Worm (Caenorhabditis elegans) whole organism, midembryonic: ENCODE data around the gene rog-1.
A peak's percentile ranks its signal among the peaks of the same experiment; 100 is the strongest.

Experiments
- T22C8.4 ChIP-seq: fragments of 200-800 bp; sonication (Bioruptor generic); IDR thresholded peaks from 2 replicates; pipeline ENCODE4 v1.3.6; 2022; ENCODE audit warnings: missing genetic modification characterization, missing compliant biosample characterization
- cog-1 ChIP-seq: sonication (generic microtip); optimal IDR thresholded peaks from 2 replicates; lab custom pipeline; 2016; ENCODE audit warnings: missing genetic modification characterization, missing compliant biosample characterization
- flt-1 ChIP-seq: fragments of 200-800 bp; sonication (Bioruptor generic); IDR thresholded peaks from 2 replicates; pipeline ENCODE4 v1.3.6; 2022; ENCODE audit warnings: missing genetic modification characterization, missing compliant biosample characterization
- klf-2 ChIP-seq: fragments of 200-800 bp; sonication (Bioruptor generic); conservative IDR thresholded peaks from 2 replicates; pipeline ENCODE4 v1.3.6; 2022; ENCODE audit warnings: missing genetic modification reagents, missing genetic modification characterization, missing compliant biosample characterization
- med-1 ChIP-seq: sonication (generic microtip); optimal IDR thresholded peaks from 2 replicates; lab custom pipeline; 2017; ENCODE audit warnings: missing genetic modification characterization, mild to moderate bottlenecking, missing compliant biosample characterization, antibody characterized with exemption, missing genetic modification reagents; ENCODE audit not compliant: insufficient read depth
- ref-1 ChIP-seq: fragments of 200-800 bp; sonication (Bioruptor generic); conservative IDR thresholded peaks from 2 replicates; pipeline ENCODE4 v1.3.6; 2022; ENCODE audit warnings: missing genetic modification reagents, missing genetic modification characterization, missing compliant biosample characterization
- tab-1 ChIP-seq: fragments of 200-800 bp; sonication (Bioruptor generic); IDR thresholded peaks from 2 replicates; pipeline ENCODE4 v1.3.6; 2022; ENCODE audit warnings: missing genetic modification characterization, missing compliant biosample characterization
- ztf-23 ChIP-seq: fragments of 200-800 bp; sonication (Bioruptor generic); IDR thresholded peaks from 2 replicates; pipeline ENCODE4 v1.3.6; 2022; ENCODE audit warnings: missing genetic modification reagents, missing genetic modification characterization, missing compliant biosample characterization
- ztf-29 ChIP-seq: fragments of 200-800 bp; sonication (Bioruptor generic); IDR thresholded peaks from 2 replicates; pipeline ENCODE4 v1.3.6; 2022; ENCODE audit warnings: missing genetic modification reagents, missing genetic modification characterization, missing compliant biosample characterization

The rog-1 gene

DNA sequence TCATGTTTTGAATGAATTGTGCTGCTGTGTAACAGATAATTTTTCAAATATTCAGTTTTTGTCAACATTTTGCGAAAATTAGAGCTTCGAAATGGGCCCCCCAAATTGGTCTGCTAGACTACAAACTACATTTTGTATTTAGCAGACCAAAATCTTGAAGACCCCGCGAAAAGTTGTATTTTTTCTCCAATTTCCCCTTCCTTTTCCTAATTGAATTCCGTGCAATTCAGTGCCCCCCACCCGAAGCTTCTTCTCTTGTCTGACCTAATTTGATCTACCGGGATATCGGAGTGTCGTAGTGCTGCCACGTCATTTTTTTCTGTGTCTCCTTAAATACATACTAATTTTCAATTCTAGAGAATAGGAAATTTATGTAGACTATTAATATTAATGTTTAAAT lies 50.8 kb downstream of the rog-1 start:
- TF ChIP-seq med-1 (GFP tag; lab: Kevin White, UChicago) (no peak), klf-2 (GFP tag; lab: Robert Waterston, UW) (no peak), ztf-23 (GFP tag; lab: Robert Waterston, UW) (no peak), ref-1 (GFP tag; lab: Robert Waterston, UW) (no peak), flt-1 (GFP tag; lab: Robert Waterston, UW) (no peak), tab-1 (no peak), cog-1 (tag; lab: Kevin White, UChicago) (no peak), T22C8.4 (GFP tag; lab: Robert Waterston, UW) (no peak), ztf-29 (GFP tag; lab: Robert Waterston, UW) (no peak)

ce11 chrII:1323190-1323651 lies 51.6 kb downstream of the rog-1 start:
- TF ChIP-seq ref-1 (GFP tag; lab: Robert Waterston, UW) (no peak), tab-1 (no peak), ztf-29 (GFP tag; lab: Robert Waterston, UW) (no peak), T22C8.4 (GFP tag; lab: Robert Waterston, UW) (no peak), flt-1 (GFP tag; lab: Robert Waterston, UW) (no peak), cog-1 (tag; lab: Kevin White, UChicago) (no peak), ztf-23 (GFP tag; lab: Robert Waterston, UW) (no peak), med-1 (GFP tag; lab: Kevin White, UChicago) (no peak), klf-2 (GFP tag; lab: Robert Waterston, UW) (no peak)

DNA sequence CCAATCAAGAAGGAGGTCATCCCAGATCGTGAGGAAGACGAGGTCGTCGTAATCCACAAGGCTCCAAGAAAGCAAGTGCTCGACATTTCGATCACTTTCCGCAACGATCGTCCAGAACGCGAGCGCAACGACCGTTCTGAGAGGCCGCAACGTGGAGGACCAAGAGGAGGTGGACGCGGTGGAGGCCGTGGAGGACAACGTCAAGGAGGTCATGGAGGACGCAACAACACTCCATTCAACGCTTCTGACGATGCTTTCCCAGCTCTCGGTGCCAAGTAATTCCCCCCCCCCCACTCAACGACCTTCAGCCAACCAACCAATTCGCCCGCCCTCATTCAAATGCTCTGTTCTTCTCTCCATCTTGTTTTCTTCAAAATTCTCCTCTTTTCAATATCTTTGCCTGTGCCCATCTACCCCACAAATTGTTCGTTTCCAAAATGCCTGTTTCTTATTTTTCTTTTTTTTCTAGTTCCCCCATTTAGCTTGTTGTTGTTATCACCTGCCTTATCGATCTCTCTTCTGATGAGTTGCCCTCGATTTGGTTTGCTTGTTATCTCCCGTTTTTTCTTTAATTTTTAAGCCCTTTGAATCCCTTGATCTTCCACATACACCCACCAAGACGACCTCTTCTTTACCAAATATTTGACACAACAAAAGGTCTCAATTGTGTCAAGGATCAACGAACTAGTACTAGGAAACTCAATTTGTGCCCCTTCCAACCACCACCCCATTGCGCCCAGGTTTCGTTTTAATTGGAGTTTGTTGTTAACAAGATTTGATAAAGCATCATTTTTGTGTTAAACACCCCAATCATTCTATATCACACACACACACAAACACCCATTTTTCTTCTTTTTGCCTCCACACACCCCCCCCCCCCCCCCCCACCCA lies 52.3 kb downstream of the rog-1 start:
- TF ChIP-seq med-1 (GFP tag; lab: Kevin White, UChicago) = no peak
- no peak for TF ChIP-seq ztf-29 (GFP tag; lab: Robert Waterston, UW)
- no peak for TF ChIP-seq T22C8.4 (GFP tag; lab: Robert Waterston, UW)
- TF ChIP-seq klf-2 (GFP tag; lab: Robert Waterston, UW) = no peak
- TF ChIP-seq flt-1 (GFP tag; lab: Robert Waterston, UW) = no peak
- TF ChIP-seq ref-1 (GFP tag; lab: Robert Waterston, UW) = no peak
- no peak for TF ChIP-seq ztf-23 (GFP tag; lab: Robert Waterston, UW)
- no peak for TF ChIP-seq tab-1
- TF ChIP-seq cog-1 (tag; lab: Kevin White, UChicago) = no peak

ce11 chrII:1320987-1321807 lies 53.6 kb downstream of the rog-1 start, which contains the start of gene vig-1:
TSS of gene vig-1 (plus strand) at chrII:1321037.
- TF ChIP-seq med-1 (GFP tag; lab: Kevin White, UChicago) = no peak
- TF ChIP-seq T22C8.4 (GFP tag; lab: Robert Waterston, UW) = peak; percentile 53; the same call in 1 of the 2 replicates

- TF ChIP-seq cog-1 (tag; lab: Kevin White, UChicago) = peak; percentile 80
- TF ChIP-seq med-1 (GFP tag; lab: Kevin White, UChicago) = no peak
- peak; percentile 86 for TF ChIP-seq flt-1 (GFP tag; lab: Robert Waterston, UW)
- peak; percentile 69 for TF ChIP-seq T22C8.4 (GFP tag; lab: Robert Waterston, UW)
- 0 out of 2 replicates have a peak, but pooled peaks have one; percentile 16 for TF ChIP-seq ztf-29 (GFP tag; lab: Robert Waterston, UW)
- TF ChIP-seq klf-2 (GFP tag; lab: Robert Waterston, UW) = peak; percentile 47; the same call in 1 of the 2 replicates
- peak; percentile 69; the same call in 1 of the 2 replicates for TF ChIP-seq tab-1
- peak; percentile 92 for TF ChIP-seq ztf-23 (GFP tag; lab: Robert Waterston, UW)
- 0 out of 2 replicates have a peak, but pooled peaks have one; percentile 19 for TF ChIP-seq ref-1 (GFP tag; lab: Robert Waterston, UW)
Measured at ce11 chrII:1320412-1320811, 54.4 kb downstream of the rog-1 start.
